Fruit fly (Drosophila melanogaster) whole organism, embryonic: ENCODE measurements around the gene Tim9b.

Experiments used
- Aef1 ChIP-seq: fragments of 200-800 bp; sonication (Bioruptor generic); IDR thresholded peaks from 3 replicates; pipeline ENCODE4 v1.3.6; 2022; ENCODE audit warnings: missing biosample characterization, missing genetic modification characterization
- Atf3 ChIP-seq: fragments of 200-800 bp; sonication (Bioruptor generic); optimal IDR thresholded peaks from 3 replicates; lab custom pipeline; 2016; ENCODE audit warnings: missing biosample characterization, missing genetic modification characterization
- Awh ChIP-seq: fragments of 200-800 bp; sonication (Bioruptor generic); IDR thresholded peaks from 2 replicates; pipeline ENCODE4, ENCODE4 v1.3.6; 2022; ENCODE audit warnings: missing biosample characterization, missing genetic modification characterization
- Bgb ChIP-seq: fragments of 200-800 bp; sonication (Bioruptor generic); IDR thresholded peaks from 2 replicates; pipeline ENCODE4 v1.3.6; 2022; ENCODE audit warnings: missing biosample characterization, missing genetic modification characterization; ENCODE audit not compliant: partially characterized antibody
- Bteb2 ChIP-seq: fragments of 200-800 bp; sonication (Bioruptor generic); optimal IDR thresholded peaks from 2 replicates; lab custom pipeline; 2016; ENCODE audit warnings: missing biosample characterization, missing genetic modification characterization
- CG10147 ChIP-seq: fragments of 200-800 bp; sonication (Bioruptor generic); optimal IDR thresholded peaks from 2 replicates; lab custom pipeline; 2019; ENCODE audit warnings: missing biosample characterization, mild to moderate bottlenecking, missing genetic modification characterization, moderate library complexity
- CG11398 ChIP-seq: fragments of 200-800 bp; sonication (Bioruptor generic); optimal IDR thresholded peaks from 2 replicates; lab custom pipeline; 2016; ENCODE audit warnings: missing biosample characterization, missing genetic modification characterization
- CG13775 ChIP-seq: fragments of 200-800 bp; sonication (Bioruptor generic); optimal IDR thresholded peaks from 3 replicates; lab custom pipeline; 2017; ENCODE audit warnings: missing biosample characterization, mild to moderate bottlenecking, missing genetic modification characterization
- CG1602 ChIP-seq: fragments of 200-800 bp; sonication (Bioruptor generic); optimal IDR thresholded peaks from 3 replicates; lab custom pipeline; 2016; ENCODE audit warnings: missing biosample characterization, missing genetic modification characterization
- CG1603 ChIP-seq: fragments of 200-800 bp; sonication (Bioruptor generic); optimal IDR thresholded peaks from 2 replicates; lab custom pipeline; 2019; ENCODE audit warnings: missing biosample characterization, mild to moderate bottlenecking, missing genetic modification characterization, moderate library complexity
- CG2120 ChIP-seq: fragments of 200-800 bp; sonication (Bioruptor generic); optimal IDR thresholded peaks from 3 replicates; lab custom pipeline; 2016; ENCODE audit warnings: missing biosample characterization, missing genetic modification characterization
- CG2712 ChIP-seq: fragments of 200-800 bp; optimal IDR thresholded peaks from 3 replicates; lab custom pipeline; 2019; ENCODE audit warnings: missing biosample characterization, mild to moderate bottlenecking, missing genetic modification characterization, moderate library complexity
- CG2875 ChIP-seq: fragments of 200-800 bp; sonication (Bioruptor generic); optimal IDR thresholded peaks from 2 replicates; lab custom pipeline; 2017; ENCODE audit warnings: missing biosample characterization, mild to moderate bottlenecking, missing genetic modification characterization, missing genetic modification reagents
- CG30403 ChIP-seq: fragments of 200-800 bp; sonication (Bioruptor generic); optimal IDR thresholded peaks from 3 replicates; lab custom pipeline; 2016; ENCODE audit warnings: missing biosample characterization, missing genetic modification characterization
- CG34376 ChIP-seq: fragments of 200-800 bp; sonication (Bioruptor generic); optimal IDR thresholded peaks from 2 replicates; lab custom pipeline; 2018; ENCODE audit warnings: missing biosample characterization, mild to moderate bottlenecking, missing genetic modification characterization
- CG42726 ChIP-seq: fragments of 200-800 bp; sonication (Bioruptor generic); IDR thresholded peaks from 2 replicates; pipeline ENCODE4 v1.3.6; 2022; ENCODE audit warnings: missing biosample characterization, missing genetic modification characterization; ENCODE audit not compliant: partially characterized antibody
- CG4617 ChIP-seq: fragments of 200-800 bp; sonication (Bioruptor generic); optimal IDR thresholded peaks from 3 replicates; lab custom pipeline; 2016; ENCODE audit warnings: missing biosample characterization, missing genetic modification characterization, borderline replicate concordance
- CG6654 ChIP-seq: fragments of 200-800 bp; sonication (Bioruptor generic); optimal IDR thresholded peaks from 2 replicates; lab custom pipeline; 2017; ENCODE audit warnings: missing biosample characterization, mild to moderate bottlenecking, missing genetic modification characterization
- CG6813 ChIP-seq: fragments of 200-800 bp; sonication (Bioruptor generic); optimal IDR thresholded peaks from 2 replicates; lab custom pipeline; 2017; ENCODE audit warnings: missing biosample characterization, missing genetic modification characterization, mild to moderate bottlenecking, moderate library complexity, missing genetic modification reagents
- CG6854 ChIP-seq: fragments of 200-800 bp; sonication (Bioruptor generic); optimal IDR thresholded peaks from 3 replicates; lab custom pipeline; 2017; ENCODE audit warnings: missing biosample characterization, mild to moderate bottlenecking, missing genetic modification characterization
- CkIIα-i1 ChIP-seq: fragments of 200-800 bp; sonication (Bioruptor generic); IDR thresholded peaks from 2 replicates; pipeline ENCODE4 v1.3.6; 2022; ENCODE audit warnings: missing biosample characterization, missing genetic modification characterization
- D19A ChIP-seq: fragments of 200-800 bp; optimal IDR thresholded peaks from 3 replicates; lab custom pipeline; 2019; ENCODE audit warnings: missing biosample characterization, mild to moderate bottlenecking, missing genetic modification characterization, moderate library complexity
- Eip74EF ChIP-seq, 2 experiments: fragments of 200-800 bp in 1 of 2; fragments of >200 bp in 1 of 2; sonication (Bioruptor generic) in 1 of 2; optimal IDR thresholded peaks; 2 replicates each; lab custom pipeline; 2017 to 2019; ENCODE audit warnings: missing biosample characterization in 2 of 2, missing genetic modification characterization in 2 of 2, mild to moderate bottlenecking in 1 of 2, moderate library complexity in 1 of 2
- Elba2 ChIP-seq: fragments of 200-800 bp; sonication (Bioruptor generic); optimal IDR thresholded peaks from 3 replicates; lab custom pipeline; 2016; ENCODE audit warnings: missing biosample characterization, missing genetic modification characterization
- HLH4C ChIP-seq: fragments of 200-800 bp; sonication (Bioruptor generic); IDR thresholded peaks from 3 replicates; pipeline ENCODE4 v1.3.6; 2022; ENCODE audit warnings: missing biosample characterization, missing genetic modification characterization; ENCODE audit not compliant: partially characterized antibody
- Mes4 ChIP-seq: fragments of 200-800 bp; sonication (Bioruptor generic); optimal IDR thresholded peaks from 2 replicates; lab custom pipeline; 2016; ENCODE audit warnings: missing biosample characterization, missing genetic modification characterization
- Oli ChIP-seq: fragments of 200-800 bp; sonication (Bioruptor generic); optimal IDR thresholded peaks from 2 replicates; lab custom pipeline; 2018; ENCODE audit warnings: missing biosample characterization, mild to moderate bottlenecking, missing genetic modification characterization, moderate library complexity
- Opbp ChIP-seq: fragments of 200-800 bp; sonication (Bioruptor generic); IDR thresholded peaks from 3 replicates; pipeline ENCODE4 v1.3.6; 2022; ENCODE audit warnings: missing biosample characterization, missing genetic modification characterization; ENCODE audit not compliant: partially characterized antibody
- Six4 ChIP-seq: fragments of 200-800 bp; sonication (Bioruptor generic); optimal IDR thresholded peaks from 2 replicates; lab custom pipeline; 2016; ENCODE audit warnings: missing biosample characterization, missing genetic modification characterization
- Spps ChIP-seq: fragments of 200-800 bp; sonication (Bioruptor generic); optimal IDR thresholded peaks from 2 replicates; lab custom pipeline; 2018; ENCODE audit warnings: missing biosample characterization, mild to moderate bottlenecking, missing genetic modification characterization
- Sry-δ ChIP-seq: fragments of 200-800 bp; sonication (Bioruptor generic); optimal IDR thresholded peaks from 2 replicates; lab custom pipeline; 2016; ENCODE audit warnings: missing biosample characterization, missing genetic modification characterization
- Stat92E ChIP-seq, 3 experiments: fragments of >200 bp in 2 of 3; fragments of 200-800 bp in 1 of 3; sonication (Bioruptor generic) in 1 of 3; optimal IDR thresholded peaks; 2 replicates each; lab custom pipeline; 2017 to 2019; ENCODE audit warnings: missing biosample characterization in 3 of 3, missing genetic modification characterization in 3 of 3, mild to moderate bottlenecking in 1 of 3, moderate library complexity in 1 of 3
- Usf ChIP-seq: fragments of 200-800 bp; sonication (Bioruptor generic); optimal IDR thresholded peaks from 2 replicates; lab custom pipeline; 2017; ENCODE audit warnings: missing genotype, missing biosample characterization, missing genetic modification characterization
- ab ChIP-seq: fragments of 200-800 bp; sonication (Bioruptor generic); optimal IDR thresholded peaks from 2 replicates; lab custom pipeline; 2016; ENCODE audit warnings: missing biosample characterization, missing genetic modification characterization
- ase ChIP-seq: fragments of 200-800 bp; sonication (Bioruptor generic); IDR thresholded peaks from 3 replicates; pipeline ENCODE4 v1.3.6; 2022; ENCODE audit warnings: missing biosample characterization, missing genetic modification characterization
- az2 ChIP-seq: fragments of 200-800 bp; sonication (Bioruptor generic); optimal IDR thresholded peaks from 3 replicates; lab custom pipeline; 2016; ENCODE audit warnings: missing biosample characterization, missing genetic modification characterization
- btn ChIP-seq: fragments of 200-800 bp; sonication (Bioruptor generic); optimal IDR thresholded peaks from 2 replicates; lab custom pipeline; 2016; ENCODE audit warnings: missing biosample characterization, missing genetic modification characterization
- chif ChIP-seq, 2 experiments: fragments of 200-800 bp; sonication (Bioruptor generic); optimal IDR thresholded peaks; 3 replicates each; lab custom pipeline; 2016; ENCODE audit warnings: missing biosample characterization in 2 of 2, missing genetic modification characterization in 2 of 2
- dan ChIP-seq: fragments of 200-800 bp; sonication (Bioruptor generic); IDR thresholded peaks from 2 replicates; pipeline ENCODE4 v1.3.6; 2022; ENCODE audit warnings: missing biosample characterization, missing genetic modification characterization
- gfzf ChIP-seq: fragments of 200-800 bp; sonication (Bioruptor generic); optimal IDR thresholded peaks from 2 replicates; lab custom pipeline; 2016; ENCODE audit warnings: missing biosample characterization, mild to moderate bottlenecking, missing genetic modification characterization, moderate library complexity
- knrl ChIP-seq: fragments of 200-800 bp; sonication (Bioruptor generic); IDR thresholded peaks from 3 replicates; pipeline ENCODE4 v1.3.6; 2022; ENCODE audit warnings: missing biosample characterization, missing genetic modification characterization; ENCODE audit not compliant: partially characterized antibody
- luna ChIP-seq: fragments of 200-800 bp; sonication (Bioruptor generic); optimal IDR thresholded peaks from 2 replicates; lab custom pipeline; 2016; ENCODE audit warnings: missing biosample characterization, missing genetic modification characterization
- mirr ChIP-seq: fragments of 200-800 bp; sonication (Bioruptor generic); optimal IDR thresholded peaks from 3 replicates; lab custom pipeline; 2018; ENCODE audit warnings: missing biosample characterization, mild to moderate bottlenecking, missing genetic modification characterization
- pb ChIP-seq: fragments of 200-800 bp; sonication (Bioruptor generic); optimal IDR thresholded peaks from 3 replicates; lab custom pipeline; 2016; ENCODE audit warnings: missing biosample characterization, missing genetic modification characterization
- seq ChIP-seq: fragments of 200-800 bp; sonication (Bioruptor generic); IDR thresholded peaks from 2 replicates; pipeline ENCODE4 v1.3.6; 2022; ENCODE audit warnings: missing biosample characterization, missing genetic modification characterization
- sqz ChIP-seq: fragments of 200-800 bp; sonication (Bioruptor generic); optimal IDR thresholded peaks from 3 replicates; lab custom pipeline; 2018; ENCODE audit warnings: missing biosample characterization, mild to moderate bottlenecking, missing genetic modification characterization
- sug ChIP-seq: fragments of 200-800 bp; optimal IDR thresholded peaks from 2 replicates; lab custom pipeline; 2019; ENCODE audit warnings: missing biosample characterization, mild to moderate bottlenecking, missing genetic modification characterization, moderate library complexity
- tap ChIP-seq: fragments of 200-800 bp; optimal IDR thresholded peaks from 3 replicates; lab custom pipeline; 2019; ENCODE audit warnings: missing biosample characterization, mild to moderate bottlenecking, missing genetic modification characterization, moderate library complexity
- tll ChIP-seq, 2 experiments: fragments of 200-800 bp in 1 of 2; fragments of >200 bp in 1 of 2; sonication (Bioruptor generic) in 1 of 2; optimal IDR thresholded peaks; 2 replicates each; lab custom pipeline; 2017 to 2019; ENCODE audit warnings: missing biosample characterization in 2 of 2, missing genetic modification characterization in 2 of 2, mild to moderate bottlenecking in 1 of 2, moderate library complexity in 1 of 2
- vnd ChIP-seq: fragments of 200-800 bp; sonication (Bioruptor generic); IDR thresholded peaks from 3 replicates; pipeline ENCODE4 v1.3.6; 2022; ENCODE audit warnings: missing biosample characterization, missing genetic modification characterization; ENCODE audit not compliant: partially characterized antibody

Gene Tim9b

DNA sequence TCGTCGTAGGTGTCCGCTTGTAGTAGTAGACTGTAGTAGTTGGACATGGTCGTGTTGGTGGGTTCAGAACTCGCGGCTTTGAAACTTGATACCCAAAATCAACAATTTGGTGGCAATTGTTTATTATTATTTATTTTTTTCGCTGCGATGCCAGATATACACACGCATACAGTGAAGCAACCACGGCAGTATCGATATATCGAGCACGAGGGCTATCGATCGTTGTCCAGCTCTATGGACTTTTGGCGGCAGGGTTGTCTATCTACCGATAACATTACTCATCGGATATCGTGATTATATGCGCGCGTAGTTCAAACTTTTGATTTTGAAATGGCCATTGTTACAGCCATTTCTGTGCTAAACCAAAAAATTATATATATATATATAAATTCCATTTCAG lies 16.7 kb downstream of the Tim9b start, which contains the start of gene CG14220 (continued):
- TF ChIP-seq Bgb (GFP tag; lab: Robert Waterston, UW) (peak; percentile 97), vnd (GFP tag; lab: Robert Waterston, UW) (peak; percentile 87), CG42726 (GFP tag; lab: Robert Waterston, UW) (peak; percentile 90), gfzf (GFP tag; lab: Kevin White, UChicago) (peak; percentile 0), sug (tag; lab: Kevin White, UChicago) (peak; percentile 28), CG34376 (GFP tag; lab: Kevin White, UChicago) (peak; percentile 51), dan (GFP tag; lab: Robert Waterston, UW) (no peak), Six4 (GFP tag; lab: Kevin White, UChicago) (no peak), CG4617 (GFP tag; lab: Kevin White, UChicago) (peak; percentile 43), CG6813 (GFP tag; lab: Kevin White, UChicago) (no peak), knrl (GFP tag; lab: Robert Waterston, UW) (peak; percentile 87), Opbp (GFP tag; lab: Robert Waterston, UW) (peak; percentile 94), CG2875 (GFP tag; lab: Kevin White, UChicago) (no peak), Awh (no peak), CG6654 (GFP tag; lab: Kevin White, UChicago) (no peak), Atf3 (GFP tag; lab: Kevin White, UChicago) (no peak), luna (GFP tag; lab: Kevin White, UChicago) (no peak), ab (GFP tag; lab: Kevin White, UChicago) (no peak), az2 (GFP tag; lab: Kevin White, UChicago) (no peak), Sry-δ (GFP tag; lab: Kevin White, UChicago) (peak; percentile 93), btn (GFP tag; lab: Kevin White, UChicago) (no peak), seq (GFP tag; lab: Robert Waterston, UW) (no peak), Mes4 (GFP tag; lab: Kevin White, UChicago) (no peak), CG2120 (peak; percentile 7), tap (tag; lab: Kevin White, UChicago) (no peak), Elba2 (GFP tag; lab: Kevin White, UChicago) (no peak), CG30403 (GFP tag; lab: Kevin White, UChicago) (no peak), Oli (tag; lab: Kevin White, UChicago) (no peak), CG2712 (tag; lab: Kevin White, UChicago) (peak; percentile 41), sqz (GFP tag; lab: Kevin White, UChicago) (peak; percentile 5), Aef1 (GFP tag; lab: Robert Waterston, UW) (no peak), Eip74EF (GFP tag; optimal IDR thresholded peaks at IDR 0.05; lab: Kevin White, UChicago) (no peak), chif (GFP tag; optimal IDR thresholded peaks at IDR 0.05; lab: Kevin White, UChicago) (no peak), CkIIα-i1 (GFP tag; lab: Robert Waterston, UW) (no peak), Spps (tag; lab: Kevin White, UChicago) (no peak), CG6854 (no peak), pb (GFP tag; lab: Kevin White, UChicago) (no peak), CG10147 (GFP tag; lab: Kevin White, UChicago) (no peak), ase (GFP tag; lab: Robert Waterston, UW) (no peak), HLH4C (GFP tag; lab: Robert Waterston, UW) (peak; percentile 96), Usf (no peak), CG1603 (tag; lab: Kevin White, UChicago) (peak; percentile 69), CG11398 (no peak), Bteb2 (GFP tag; lab: Kevin White, UChicago) (no peak), tll (GFP tag; optimal IDR thresholded peaks at IDR 0.05; lab: Kevin White, UChicago) (no peak), CG13775 (GFP tag; lab: Kevin White, UChicago) (no peak), mirr (GFP tag; lab: Kevin White, UChicago) (no peak), CG1602 (no peak), Stat92E (GFP tag; optimal IDR thresholded peaks at IDR 0.05; lab: Kevin White, UChicago) (peak in 1 of 3 experiments; percentile 46), D19A (tag; lab: Kevin White, UChicago) (no peak)
